Worm (Caenorhabditis elegans) whole organism, L3 larva: ENCODE results near the gene C02F4.5.

Experiments used
- R02D3.7 ChIP-seq: fragments of 150-350 bp; optimal IDR thresholded peaks from 2 replicates; lab custom pipeline; 2014; ENCODE audit warnings: missing biosample characterization, missing genetic modification characterization
- egl-27 ChIP-seq: sonication (generic microtip); optimal IDR thresholded peaks from 4 replicates; lab custom pipeline; 2017; ENCODE audit warnings: missing biosample characterization, missing genetic modification reagents, missing genetic modification characterization
- egl-5 ChIP-seq: fragments of 150-350 bp; optimal IDR thresholded peaks from 2 replicates; lab custom pipeline; 2017; ENCODE audit warnings: missing biosample characterization, missing genetic modification reagents, missing genetic modification characterization, inconsistent platforms
- eor-1 ChIP-seq, 2 experiments: fragments of 150-350 bp; optimal IDR thresholded peaks; 2 replicates each; lab custom pipeline; 2014 to 2018; ENCODE audit warnings: missing biosample characterization in 2 of 2, missing genetic modification characterization in 2 of 2
- fkh-10 ChIP-seq: sonication (generic microtip); optimal IDR thresholded peaks from 2 replicates; lab custom pipeline; 2017; ENCODE audit warnings: missing biosample characterization, missing genetic modification reagents, missing genetic modification characterization
- lin-15B ChIP-seq: fragments of 150-350 bp; optimal IDR thresholded peaks from 2 replicates; lab custom pipeline; 2014; ENCODE audit warnings: missing biosample characterization, missing genetic modification characterization
- lin-39 ChIP-seq: fragments of 150-350 bp; optimal IDR thresholded peaks from 2 replicates; lab custom pipeline; 2018; ENCODE audit warnings: missing biosample characterization, missing genetic modification reagents, missing genetic modification characterization
- nhr-11 ChIP-seq: fragments of 150-350 bp; optimal IDR thresholded peaks from 2 replicates; lab custom pipeline; 2014; ENCODE audit warnings: missing biosample characterization, missing genetic modification characterization
- nhr-237 ChIP-seq: fragments of 150-350 bp; optimal IDR thresholded peaks from 2 replicates; lab custom pipeline; 2014; ENCODE audit warnings: missing biosample characterization, missing genetic modification characterization
- nhr-76 ChIP-seq: fragments of 150-350 bp; sonication (generic microtip); optimal IDR thresholded peaks from 5 replicates; lab custom pipeline; 2014; ENCODE audit warnings: missing biosample characterization, missing genetic modification characterization
- pqm-1 ChIP-seq: fragments of 150-350 bp; optimal IDR thresholded peaks from 2 replicates; lab custom pipeline; 2017; ENCODE audit warnings: missing biosample characterization, missing genetic modification characterization, inconsistent platforms
- skn-1 ChIP-seq: fragments of 150-350 bp; optimal IDR thresholded peaks from 2 replicates; lab custom pipeline; 2014; ENCODE audit warnings: missing biosample characterization, missing genetic modification characterization
- zag-1 ChIP-seq: fragments of 150-350 bp; optimal IDR thresholded peaks from 2 replicates; lab custom pipeline; 2014; ENCODE audit warnings: missing biosample characterization, missing genetic modification characterization

- no peak for TF ChIP-seq egl-5 (tag; lab: Kevin White, UChicago)
- TF ChIP-seq nhr-237 (tag; lab: Kevin White, UChicago), result no peak
- TF ChIP-seq pqm-1 (tag; lab: Kevin White, UChicago), result no peak
- no peak for TF ChIP-seq lin-39 (tag; lab: Kevin White, UChicago)
- no peak for TF ChIP-seq egl-27 (tag; lab: Kevin White, UChicago)
- no peak for TF ChIP-seq lin-15B (tag; lab: Kevin White, UChicago)
- no peak for TF ChIP-seq eor-1 (tag; optimal IDR thresholded peaks at IDR 0.05; lab: Kevin White, UChicago)
- no peak for TF ChIP-seq zag-1 (tag; lab: Kevin White, UChicago)
- TF ChIP-seq fkh-10 (GFP tag; lab: Kevin White, UChicago), result no peak
- TF ChIP-seq skn-1 (tag; lab: Kevin White, UChicago), result no peak
- TF ChIP-seq nhr-11, result no peak
- no peak for TF ChIP-seq R02D3.7 (tag; lab: Kevin White, UChicago)
- TF ChIP-seq nhr-76 (tag; lab: Kevin White, UChicago), result no peak
These were observed 34.5 kb downstream of the C02F4.5 start for ce11 chrIV:10489409-10489808.
